Fruit fly (Drosophila melanogaster) whole organism, embryonic: ENCODE measurements around the gene fok.

Source experiments
- Abd-B ChIP-seq: fragments of 200-800 bp; sonication (Bioruptor generic); optimal IDR thresholded peaks from 2 replicates; lab custom pipeline; 2018; ENCODE audit warnings: missing biosample characterization, mild to moderate bottlenecking, missing genetic modification characterization, moderate library complexity
- CG11247 ChIP-seq: fragments of 200-800 bp; sonication (Bioruptor generic); IDR thresholded peaks from 2 replicates; pipeline ENCODE4 v1.3.6; 2022; ENCODE audit warnings: missing biosample characterization, missing genetic modification characterization
- CG11504 ChIP-seq: fragments of 200-800 bp; sonication (Bioruptor generic); optimal IDR thresholded peaks from 3 replicates; lab custom pipeline; 2019; ENCODE audit warnings: missing biosample characterization, mild to moderate bottlenecking, missing genetic modification characterization, moderate library complexity
- CG12155 ChIP-seq: fragments of 200-800 bp; sonication (Bioruptor generic); optimal IDR thresholded peaks from 3 replicates; lab custom pipeline; 2016; ENCODE audit warnings: missing biosample characterization, missing genetic modification characterization
- CG12659 ChIP-seq: fragments of 200-800 bp; sonication (Bioruptor generic); optimal IDR thresholded peaks from 3 replicates; lab custom pipeline; 2017; ENCODE audit warnings: mild to moderate bottlenecking, missing biosample characterization, missing genetic modification reagents, missing genetic modification characterization
- CG13287 ChIP-seq: fragments of 200-800 bp; sonication (Bioruptor generic); IDR thresholded peaks from 2 replicates; pipeline ENCODE4 v1.3.6; 2022; ENCODE audit warnings: missing biosample characterization, missing genetic modification characterization; ENCODE audit not compliant: partially characterized antibody
- CG14965 ChIP-seq: fragments of 200-800 bp; sonication (Bioruptor generic); optimal IDR thresholded peaks from 2 replicates; lab custom pipeline; 2016; ENCODE audit warnings: missing biosample characterization, missing genetic modification characterization, borderline replicate concordance
- CG16813 ChIP-seq: fragments of 200-800 bp; sonication (Bioruptor generic); IDR thresholded peaks from 3 replicates; pipeline ENCODE4 v1.3.6; 2022; ENCODE audit warnings: missing biosample characterization, missing genetic modification characterization; ENCODE audit not compliant: partially characterized antibody
- CG17385 ChIP-seq: fragments of 200-800 bp; sonication (Bioruptor generic); optimal IDR thresholded peaks from 3 replicates; lab custom pipeline; 2018; ENCODE audit warnings: missing biosample characterization, mild to moderate bottlenecking, missing genetic modification characterization
- CG17829 ChIP-seq: fragments of 200-800 bp; optimal IDR thresholded peaks from 2 replicates; lab custom pipeline; 2019; ENCODE audit warnings: missing biosample characterization, mild to moderate bottlenecking, missing genetic modification characterization, moderate library complexity
- CG31365 ChIP-seq: fragments of 200-800 bp; sonication (Bioruptor generic); optimal IDR thresholded peaks from 2 replicates; lab custom pipeline; 2018; ENCODE audit warnings: missing biosample characterization, mild to moderate bottlenecking, missing genetic modification characterization
- CG31441 ChIP-seq: fragments of 200-800 bp; sonication (Bioruptor generic); IDR thresholded peaks from 2 replicates; pipeline ENCODE4 v1.3.6; 2022; ENCODE audit warnings: missing biosample characterization, missing genetic modification characterization
- CG4360 ChIP-seq: fragments of 200-800 bp; sonication (Bioruptor generic); IDR thresholded peaks from 2 replicates; pipeline ENCODE4 v1.3.6; 2022; ENCODE audit warnings: missing biosample characterization, missing genetic modification characterization
- CG9797 ChIP-seq: fragments of 200-800 bp; sonication (Bioruptor generic); optimal IDR thresholded peaks from 3 replicates; lab custom pipeline; 2018; ENCODE audit warnings: missing biosample characterization, mild to moderate bottlenecking, missing genetic modification characterization
- CG9817 ChIP-seq: fragments of 200-800 bp; sonication (Bioruptor generic); optimal IDR thresholded peaks from 2 replicates; lab custom pipeline; 2018; ENCODE audit warnings: missing biosample characterization, mild to moderate bottlenecking, missing genetic modification characterization, moderate library complexity
- CHES-1-like ChIP-seq: fragments of 200-800 bp; sonication (Bioruptor generic); optimal IDR thresholded peaks from 2 replicates; lab custom pipeline; 2016; ENCODE audit warnings: missing biosample characterization, missing genetic modification characterization
- CTCF ChIP-seq: fragments of 200-800 bp; sonication (Bioruptor generic); optimal IDR thresholded peaks from 2 replicates; lab custom pipeline; 2017; ENCODE audit warnings: missing biosample characterization, mild to moderate bottlenecking, missing genetic modification characterization, moderate library complexity
- Chrac-16 ChIP-seq: fragments of 200-800 bp; sonication (Bioruptor generic); optimal IDR thresholded peaks from 3 replicates; lab custom pipeline; 2016; ENCODE audit warnings: missing biosample characterization, missing genetic modification characterization
- CoRest ChIP-seq: fragments of 200-800 bp; sonication (Bioruptor generic); optimal IDR thresholded peaks from 3 replicates; lab custom pipeline; 2018; ENCODE audit warnings: missing biosample characterization, mild to moderate bottlenecking, missing genetic modification characterization, moderate library complexity
- D19B ChIP-seq: fragments of 200-800 bp; sonication (Bioruptor generic); optimal IDR thresholded peaks from 2 replicates; lab custom pipeline; 2017; ENCODE audit warnings: missing biosample characterization, mild to moderate bottlenecking, missing genetic modification characterization
- Dip2 ChIP-seq: fragments of 200-800 bp; sonication (Bioruptor generic); IDR thresholded peaks from 2 replicates; pipeline ENCODE4 v1.3.6; 2022; ENCODE audit warnings: missing biosample characterization, missing genetic modification characterization
- Ets97D ChIP-seq: fragments of 200-800 bp; sonication (Bioruptor generic); optimal IDR thresholded peaks from 3 replicates; lab custom pipeline; 2016; ENCODE audit warnings: missing biosample characterization, missing genetic modification characterization
- Fer1 ChIP-seq: fragments of 200-800 bp; sonication (Bioruptor generic); optimal IDR thresholded peaks from 2 replicates; lab custom pipeline; 2017; ENCODE audit warnings: missing biosample characterization, mild to moderate bottlenecking, missing genetic modification characterization
- HLH4C ChIP-seq: fragments of 200-800 bp; sonication (Bioruptor generic); IDR thresholded peaks from 3 replicates; pipeline ENCODE4 v1.3.6; 2022; ENCODE audit warnings: missing biosample characterization, missing genetic modification characterization; ENCODE audit not compliant: partially characterized antibody
- Hmr ChIP-seq: fragments of 200-800 bp; sonication (Bioruptor generic); optimal IDR thresholded peaks from 3 replicates; lab custom pipeline; 2017; ENCODE audit warnings: mild to moderate bottlenecking, missing biosample characterization, missing genetic modification reagents, missing genetic modification characterization
- Hr3 ChIP-seq: fragments of 200-800 bp; sonication (Bioruptor generic); optimal IDR thresholded peaks from 3 replicates; lab custom pipeline; 2016; ENCODE audit warnings: missing biosample characterization, missing genetic modification characterization
- Kr ChIP-seq: fragments of 200-800 bp; sonication (Bioruptor generic); optimal IDR thresholded peaks from 2 replicates; lab custom pipeline; 2017; ENCODE audit warnings: missing biosample characterization, mild to moderate bottlenecking, missing genetic modification characterization
- NfI ChIP-seq: fragments of 200-800 bp; sonication (Bioruptor generic); optimal IDR thresholded peaks from 3 replicates; lab custom pipeline; 2018; ENCODE audit warnings: missing biosample characterization, mild to moderate bottlenecking, missing genetic modification characterization, moderate library complexity
- YL-1 ChIP-seq: fragments of 200-800 bp; sonication (Bioruptor generic); optimal IDR thresholded peaks from 3 replicates; lab custom pipeline; 2017; ENCODE audit warnings: missing biosample characterization, mild to moderate bottlenecking, missing genetic modification characterization
- ato ChIP-seq: fragments of 200-800 bp; sonication (Bioruptor generic); IDR thresholded peaks from 2 replicates; pipeline ENCODE4 v1.3.6; 2022; ENCODE audit warnings: missing biosample characterization, missing genetic modification characterization; ENCODE audit not compliant: partially characterized antibody
- bcd ChIP-seq: fragments of 200-800 bp; sonication (Bioruptor generic); optimal IDR thresholded peaks from 2 replicates; lab custom pipeline; 2017; ENCODE audit warnings: missing biosample characterization, mild to moderate bottlenecking, missing genetic modification characterization
- chinmo ChIP-seq: fragments of 200-800 bp; sonication (Bioruptor generic); IDR thresholded peaks from 4 replicates; pipeline ENCODE4 v1.3.6; 2022; ENCODE audit warnings: missing biosample characterization, missing genetic modification characterization; ENCODE audit not compliant: partially characterized antibody
- crp ChIP-seq, 2 experiments: fragments of 200-800 bp; sonication (Bioruptor generic); optimal IDR thresholded peaks; 2 replicates in 1 of 2; 3 replicates in 1 of 2; lab custom pipeline; 2017; ENCODE audit warnings: missing biosample characterization in 2 of 2, missing genetic modification characterization in 2 of 2, mild to moderate bottlenecking in 1 of 2, moderate library complexity in 1 of 2
- dpn ChIP-seq, 2 experiments: fragments of 200-800 bp; sonication (Bioruptor generic); optimal IDR thresholded peaks; 3 replicates each; lab custom pipeline; 2016; ENCODE audit warnings: missing biosample characterization in 2 of 2, missing genetic modification characterization in 2 of 2
- dysf ChIP-seq: fragments of 200-800 bp; sonication (Bioruptor generic); IDR thresholded peaks from 3 replicates; pipeline ENCODE4 v1.3.6; 2022; ENCODE audit warnings: missing biosample characterization, missing genetic modification characterization
- lilli ChIP-seq: fragments of 200-800 bp; sonication (Bioruptor generic); optimal IDR thresholded peaks from 3 replicates; lab custom pipeline; 2016; ENCODE audit warnings: missing biosample characterization, missing genetic modification characterization
- pho ChIP-seq: fragments of 200-800 bp; sonication (Bioruptor generic); optimal IDR thresholded peaks from 2 replicates; lab custom pipeline; 2016; ENCODE audit warnings: missing biosample characterization, missing genetic modification characterization
- pzg ChIP-seq: fragments of 200-800 bp; sonication (Bioruptor generic); optimal IDR thresholded peaks from 3 replicates; lab custom pipeline; 2018; ENCODE audit warnings: missing biosample characterization, mild to moderate bottlenecking, missing genetic modification characterization, moderate library complexity
- row ChIP-seq: fragments of 200-800 bp; sonication (Bioruptor generic); IDR thresholded peaks from 3 replicates; pipeline ENCODE4 v1.3.6; 2022; ENCODE audit warnings: missing biosample characterization, missing genetic modification characterization
- sd ChIP-seq: fragments of 200-800 bp; sonication (Bioruptor generic); optimal IDR thresholded peaks from 3 replicates; lab custom pipeline; 2018; ENCODE audit warnings: missing biosample characterization, mild to moderate bottlenecking, missing genetic modification characterization, moderate library complexity
- sens ChIP-seq: fragments of 200-800 bp; sonication (Bioruptor generic); peaks from one replicate; lab custom pipeline; 2016; ENCODE audit warnings: missing biosample characterization, missing genetic modification characterization
- slbo ChIP-seq: fragments of 200-800 bp; sonication (Bioruptor generic); IDR thresholded peaks from 2 replicates; pipeline ENCODE4 v1.3.6; 2022; ENCODE audit warnings: missing biosample characterization, missing genetic modification characterization
- sob ChIP-seq: fragments of 200-800 bp; sonication (Bioruptor generic); IDR thresholded peaks from 2 replicates; pipeline ENCODE4 v1.3.6; 2022; ENCODE audit warnings: missing biosample characterization, missing genetic modification characterization
- stwl ChIP-seq: fragments of 200-800 bp; sonication (Bioruptor generic); optimal IDR thresholded peaks from 3 replicates; lab custom pipeline; 2018; ENCODE audit warnings: missing biosample characterization, mild to moderate bottlenecking, missing genetic modification characterization, moderate library complexity
- sug ChIP-seq: fragments of 200-800 bp; optimal IDR thresholded peaks from 2 replicates; lab custom pipeline; 2019; ENCODE audit warnings: missing biosample characterization, mild to moderate bottlenecking, missing genetic modification characterization, moderate library complexity
- tio ChIP-seq: fragments of 200-800 bp; sonication (Bioruptor generic); optimal IDR thresholded peaks from 2 replicates; lab custom pipeline; 2017; ENCODE audit warnings: missing biosample characterization, missing genetic modification characterization, inconsistent platforms
- tna ChIP-seq: fragments of 200-800 bp; sonication (Bioruptor generic); IDR thresholded peaks from 2 replicates; pipeline ENCODE4 v1.3.6; 2022; ENCODE audit warnings: missing biosample characterization, missing genetic modification characterization; ENCODE audit not compliant: partially characterized antibody
- trem ChIP-seq: fragments of 200-800 bp; optimal IDR thresholded peaks from 3 replicates; lab custom pipeline; 2019; ENCODE audit warnings: missing biosample characterization, mild to moderate bottlenecking, missing genetic modification characterization, moderate library complexity
- unc-4 ChIP-seq: fragments of 200-800 bp; sonication (Bioruptor generic); IDR thresholded peaks from 2 replicates; pipeline ENCODE4 v1.3.6; 2022; ENCODE audit warnings: missing biosample characterization, missing genetic modification characterization; ENCODE audit not compliant: partially characterized antibody
- vnd ChIP-seq: fragments of 200-800 bp; sonication (Bioruptor generic); IDR thresholded peaks from 3 replicates; pipeline ENCODE4 v1.3.6; 2022; ENCODE audit warnings: missing biosample characterization, missing genetic modification characterization; ENCODE audit not compliant: partially characterized antibody

fok gene

dm6 chr2L:20093794-20094193, 8.9 kb upstream of the fok start, which contains the start of the genes Taf13 and nesd (continued):
- TF ChIP-seq CG31441 (peak; percentile 50; the same call in 1 of the 2 replicates), crp (GFP tag; optimal IDR thresholded peaks at IDR 0.05; lab: Kevin White, UChicago) (peak in 1 of 2 experiments; percentile 52), CG14965 (GFP tag; lab: Kevin White, UChicago) (no peak), tio (GFP tag; lab: Kevin White, UChicago) (no peak), chinmo (GFP tag; lab: Robert Waterston, UW) (0 out of 4 replicates have a peak, but pooled peaks have one; percentile 35), CG17829 (peak; percentile 70), YL-1 (GFP tag; lab: Kevin White, UChicago) (peak; percentile 48), NfI (GFP tag; lab: Kevin White, UChicago) (peak; percentile 46), CG11504 (peak; percentile 51), dpn (GFP tag; optimal IDR thresholded peaks at IDR 0.05; lab: Kevin White, UChicago) (peak; percentile 6 to 38), unc-4 (peak; percentile 75), Hmr (GFP tag; lab: Kevin White, UChicago) (peak; percentile 37), slbo (GFP tag; lab: Robert Waterston, UW) (peak; percentile 46), Fer1 (GFP tag; lab: Kevin White, UChicago) (peak; percentile 44), trem (peak; percentile 74), CG4360 (GFP tag; lab: Robert Waterston, UW) (no peak), sd (tag; lab: Kevin White, UChicago) (peak; percentile 27), CG31365 (tag; lab: Kevin White, UChicago) (no peak), ato (GFP tag; lab: Robert Waterston, UW) (0 out of 2 replicates have a peak, but pooled peaks have one; percentile 20), Chrac-16 (GFP tag; lab: Kevin White, UChicago) (peak; percentile 11), pho (GFP tag; lab: Kevin White, UChicago) (peak; percentile 24), CG12659 (GFP tag; lab: Kevin White, UChicago) (peak; percentile 60), Hr3 (GFP tag; lab: Kevin White, UChicago) (peak; percentile 20), vnd (peak; percentile 78), Kr (GFP tag; lab: Kevin White, UChicago) (no peak), tna (GFP tag; lab: Robert Waterston, UW) (peak; percentile 52; the same call in 1 of the 2 replicates), Ets97D (GFP tag; lab: Kevin White, UChicago) (peak; percentile 46), bcd (GFP tag; lab: Kevin White, UChicago) (peak; percentile 14), dysf (GFP tag; lab: Robert Waterston, UW) (peak; percentile 44; the same call in 1 of the 3 replicates), CG12155 (GFP tag; lab: Kevin White, UChicago) (peak; percentile 28), stwl (tag; lab: Kevin White, UChicago) (peak; percentile 63), D19B (GFP tag; lab: Kevin White, UChicago) (no peak), lilli (peak; percentile 62), CG13287 (peak; percentile 82), CG16813 (GFP tag; lab: Robert Waterston, UW) (peak; percentile 74), sug (peak; percentile 71), pzg (GFP tag; lab: Kevin White, UChicago) (peak; percentile 76), CG11247 (GFP tag; lab: Robert Waterston, UW) (no peak), CG9817 (tag; lab: Kevin White, UChicago) (peak; percentile 47), CG9797 (GFP tag; lab: Kevin White, UChicago) (peak; percentile 32), CG17385 (GFP tag; lab: Kevin White, UChicago) (peak; percentile 16), HLH4C (peak; percentile 89), Abd-B (GFP tag; lab: Kevin White, UChicago) (peak; percentile 41), sens (GFP tag; lab: Kevin White, UChicago) (peak; percentile 87), Dip2 (GFP tag; lab: Robert Waterston, UW) (no peak), CHES-1-like (peak; percentile 4), row (GFP tag; lab: Robert Waterston, UW) (peak; percentile 94), CoRest (tag; lab: Kevin White, UChicago) (peak; percentile 72), sob (GFP tag; lab: Robert Waterston, UW) (0 out of 2 replicates have a peak, but pooled peaks have one; percentile 17), CTCF (GFP tag; lab: Kevin White, UChicago) (no peak)
